Fruit fly (Drosophila melanogaster) Kc167 (cell line): ENCODE data around the gene CG12206.

Experiments used
- Myc ChIP-seq: fragments of >200 bp; optimal IDR thresholded peaks from 2 replicates; lab custom pipeline; 2017; ENCODE audit warnings: missing external identifiers
- h ChIP-seq: fragments of >200 bp; optimal IDR thresholded peaks from 3 replicates; lab custom pipeline; 2018; ENCODE audit warnings: missing external identifiers

DNA sequence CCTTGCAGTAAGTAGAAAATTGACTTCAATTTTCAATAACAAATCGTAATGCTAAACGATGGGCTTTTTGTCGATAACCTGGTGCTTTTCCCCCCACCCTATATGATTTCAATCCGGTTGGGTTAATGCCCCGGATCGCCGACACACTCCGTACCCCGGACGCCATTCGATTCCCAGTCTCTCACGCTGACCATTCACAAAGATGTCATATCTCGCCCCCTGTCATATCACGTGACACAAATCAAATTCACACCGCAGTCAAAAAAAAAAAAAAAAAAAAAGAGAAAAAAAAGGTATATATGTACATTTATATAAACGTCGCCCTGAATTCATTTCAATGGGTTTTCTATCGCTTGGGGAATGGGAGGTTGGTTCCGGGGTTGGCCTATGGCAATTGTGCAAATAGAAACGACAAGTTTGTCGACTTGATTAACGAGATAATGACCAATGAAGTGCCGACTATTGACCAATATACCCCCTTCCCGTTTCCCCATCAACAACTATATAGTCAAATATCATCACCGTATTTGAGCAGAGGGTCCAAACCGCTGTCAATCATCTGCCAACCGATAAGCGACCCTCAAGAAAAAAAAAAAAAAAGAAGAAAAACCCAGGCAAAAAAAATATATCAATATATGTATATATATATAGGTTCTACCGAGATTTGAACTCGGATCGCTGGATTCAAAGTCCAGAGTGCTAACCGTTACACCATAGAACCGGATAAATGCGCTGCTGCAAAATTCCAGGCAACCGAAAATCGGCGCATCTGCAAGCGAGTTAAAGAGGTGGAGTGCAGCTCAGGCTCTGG lies 47.3 kb downstream of the CG12206 start:
- TF ChIP-seq Myc (lab: Kevin White, UChicago) (no peak), h (no peak)
